Worm (Caenorhabditis elegans): ENCODE results near the gene C16A11.7.

Gene C16A11.7

ce11 chrII:4286921-4287320, 30.2 kb upstream of the C16A11.7 start:
- TF ChIP-seq fkh-10 (GFP tag; optimal IDR thresholded peaks at IDR 0.05) (no peak), unc-62 (GFP tag; optimal IDR thresholded peaks at IDR 0.05) (no peak), daf-12 (tag; optimal IDR thresholded peaks at IDR 0.05) (no peak), ceh-16 (tag; optimal IDR thresholded peaks at IDR 0.05) (no peak), nhr-25 (tag; optimal IDR thresholded peaks at IDR 0.05) (no peak), snpc-4 (tag; optimal IDR thresholded peaks at IDR 0.05) (no peak), nfya-1 (tag; optimal IDR thresholded peaks at IDR 0.05; ENCODE audit: insufficient read depth) (peak; percentile 89), ceh-9 (tag; optimal IDR thresholded peaks at IDR 0.05) (no peak), nhr-237 (tag; optimal IDR thresholded peaks at IDR 0.05) (no peak)

- TF ChIP-seq nfya-1 (tag; optimal IDR thresholded peaks at IDR 0.05; ENCODE audit: insufficient read depth): peak; percentile 88
- no peak for TF ChIP-seq ceh-16 (tag; optimal IDR thresholded peaks at IDR 0.05)
- no peak for TF ChIP-seq fkh-2 (tag; optimal IDR thresholded peaks at IDR 0.05)
Observed at ce11 chrII:4284305-4285193, 27.8 kb upstream of the C16A11.7 start.

- TF ChIP-seq daf-12 (tag; optimal IDR thresholded peaks at IDR 0.05) (no peak), nhr-12 (tag; optimal IDR thresholded peaks at IDR 0.05) (no peak), nhr-43 (tag; optimal IDR thresholded peaks at IDR 0.05; ENCODE audit: poor library complexity, severe bottlenecking) (no peak), mdl-1 (tag; optimal IDR thresholded peaks at IDR 0.05) (no peak), ceh-82 (tag; optimal IDR thresholded peaks at IDR 0.05) (no peak), nhr-76 (tag; optimal IDR thresholded peaks at IDR 0.05) (no peak), ztf-4 (tag; optimal IDR thresholded peaks at IDR 0.05) (no peak), nhr-25 (tag; optimal IDR thresholded peaks at IDR 0.05) (no peak), snpc-4 (tag; optimal IDR thresholded peaks at IDR 0.05) (no peak), nhr-237 (tag; optimal IDR thresholded peaks at IDR 0.05) (no peak), unc-62 (GFP tag; optimal IDR thresholded peaks at IDR 0.05) (no peak)
Observed at ce11 chrII:4281743-4282142, 25.0 kb upstream of the C16A11.7 start, which contains the start of gene C01F1.5. Gene C01F1.5 (minus strand): TSS chrII:4281845.

- TF ChIP-seq fkh-2 (tag; optimal IDR thresholded peaks at IDR 0.05): no peak
- TF ChIP-seq ztf-4 (tag; optimal IDR thresholded peaks at IDR 0.05): no peak
- TF ChIP-seq ZK546.5 (tag; optimal IDR thresholded peaks at IDR 0.05): no peak
- TF ChIP-seq ceh-82 (tag; optimal IDR thresholded peaks at IDR 0.05): no peak
- no peak for TF ChIP-seq hmg-11 (tag; optimal IDR thresholded peaks at IDR 0.05)
- no peak for TF ChIP-seq ceh-16 (tag; optimal IDR thresholded peaks at IDR 0.05)
- no peak for TF ChIP-seq nhr-28 (tag; optimal IDR thresholded peaks at IDR 0.05)
- no peak for TF ChIP-seq daf-12 (tag; optimal IDR thresholded peaks at IDR 0.05)
- TF ChIP-seq snpc-4 (tag; optimal IDR thresholded peaks at IDR 0.05): no peak
- TF ChIP-seq pqm-1 (tag; optimal IDR thresholded peaks at IDR 0.05): no peak
- no peak for TF ChIP-seq lin-39 (tag; optimal IDR thresholded peaks at IDR 0.05)
- TF ChIP-seq nhr-76 (tag; optimal IDR thresholded peaks at IDR 0.05): no peak
Observed at ce11 chrII:4277639-4278038, 20.9 kb upstream of the C16A11.7 start.

ce11 chrII:4276924-4277323, 20.2 kb upstream of the C16A11.7 start:
- peak; percentile 9 for TF ChIP-seq fkh-10 (GFP tag; optimal IDR thresholded peaks at IDR 0.05)
- TF ChIP-seq nfya-1 (tag; optimal IDR thresholded peaks at IDR 0.05; ENCODE audit: insufficient read depth): no peak

ce11 chrII:4275637-4276252, 19.0 kb upstream of the C16A11.7 start, which contains the start of gene npr-42:
Gene npr-42 (plus strand): TSS chrII:4276202.
- TF ChIP-seq fkh-10 (GFP tag; optimal IDR thresholded peaks at IDR 0.05): no peak
- TF ChIP-seq nhr-67 (tag; optimal IDR thresholded peaks at IDR 0.05): no peak
- no peak for TF ChIP-seq daf-12 (tag; optimal IDR thresholded peaks at IDR 0.05)
- no peak for TF ChIP-seq egl-27 (tag; optimal IDR thresholded peaks at IDR 0.05)
- no peak for TF ChIP-seq hmg-11 (tag; optimal IDR thresholded peaks at IDR 0.05)
- no peak for TF ChIP-seq elt-1 (tag; optimal IDR thresholded peaks at IDR 0.05)
- no peak for TF ChIP-seq ceh-16 (tag; optimal IDR thresholded peaks at IDR 0.05)
- TF ChIP-seq zag-1 (tag; optimal IDR thresholded peaks at IDR 0.05): no peak
- no peak for TF ChIP-seq nhr-237 (tag; optimal IDR thresholded peaks at IDR 0.05)
- no peak for TF ChIP-seq lin-15B (tag; optimal IDR thresholded peaks at IDR 0.05)
- TF ChIP-seq nhr-28 (tag; optimal IDR thresholded peaks at IDR 0.05): no peak
- no peak for TF ChIP-seq jun-1 (tag; optimal IDR thresholded peaks at IDR 0.05)
- no peak for TF ChIP-seq lin-39 (tag; optimal IDR thresholded peaks at IDR 0.05)
- TF ChIP-seq eor-1 (tag; optimal IDR thresholded peaks at IDR 0.05): no peak
- TF ChIP-seq unc-39 (tag; optimal IDR thresholded peaks at IDR 0.05): no peak
- no peak for TF ChIP-seq mdl-1 (tag; optimal IDR thresholded peaks at IDR 0.05)
- TF ChIP-seq ama-1 (optimal IDR thresholded peaks at IDR 0.05): no peak
- TF ChIP-seq nhr-77 (tag; optimal IDR thresholded peaks at IDR 0.05): no peak
